Fruit fly (Drosophila melanogaster): ENCODE data around the gene CG6503.
A peak's percentile ranks its signal among the peaks of the same experiment; 100 is the strongest.

CG6503 gene

DNA sequence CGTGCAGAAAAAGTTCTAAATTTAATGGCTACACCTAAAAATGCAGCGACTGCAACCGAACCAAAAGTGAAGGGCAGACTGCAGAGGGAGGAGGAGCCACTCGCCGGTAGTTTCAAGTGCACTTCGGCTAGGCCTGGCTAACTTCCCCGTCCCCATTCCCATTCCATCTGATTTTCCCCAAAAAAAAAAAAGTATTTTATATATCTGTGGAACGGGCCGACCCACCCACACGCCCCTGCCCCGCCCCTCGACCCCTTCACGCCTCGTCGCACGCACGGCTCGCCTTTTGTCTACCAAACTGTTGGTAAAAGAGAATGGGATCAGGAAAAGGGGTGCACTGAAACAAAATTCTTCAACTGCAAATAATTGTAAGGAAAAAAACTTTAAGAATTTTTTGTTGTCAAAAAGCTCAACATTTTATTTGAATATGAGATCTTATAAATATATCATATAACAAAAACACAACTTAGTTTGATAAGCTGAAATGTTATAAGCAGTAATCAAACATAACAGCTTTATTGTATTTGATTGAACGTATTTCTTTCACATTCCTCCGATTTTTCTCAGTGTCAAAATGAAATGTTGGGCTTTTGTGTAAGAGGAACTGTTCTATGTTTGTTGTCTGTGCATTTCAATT lies 19.1 kb upstream of the CG6503 start (continued):
- no peak for TF ChIP-seq CG13894 (tag; optimal IDR thresholded peaks at IDR 0.05)
- TF ChIP-seq org-1 (GFP tag; optimal IDR thresholded peaks at IDR 0.05) = peak; percentile 46
- no peak for TF ChIP-seq CG3065 (GFP tag; optimal IDR thresholded peaks at IDR 0.05)
- no peak for TF ChIP-seq tna (GFP tag; IDR thresholded peaks at IDR 0.05; ENCODE audit: partially characterized antibody)
- no peak for TF ChIP-seq NFAT (GFP tag; IDR thresholded peaks at IDR 0.05)
- TF ChIP-seq Hand (GFP tag; optimal IDR thresholded peaks at IDR 0.05) = no peak
- peak in 1 of 2 experiments; percentile 54 for TF ChIP-seq Hr51 (GFP tag; optimal IDR thresholded peaks at IDR 0.05)
- TF ChIP-seq ftz-f1 (GFP tag; optimal IDR thresholded peaks at IDR 0.05) = no peak
- TF ChIP-seq Fer3 (tag; optimal IDR thresholded peaks at IDR 0.05) = peak; percentile 49
- TF ChIP-seq CG17912 (GFP tag; optimal IDR thresholded peaks at IDR 0.05) = no peak
- no peak for TF ChIP-seq crc (GFP tag; optimal IDR thresholded peaks at IDR 0.05)
- peak in 1 of 2 experiments; percentile 61 for TF ChIP-seq bsh (GFP tag; optimal IDR thresholded peaks at IDR 0.05)
- no peak for TF ChIP-seq dimm (GFP tag; IDR thresholded peaks at IDR 0.05)
- TF ChIP-seq Bteb2 (GFP tag; optimal IDR thresholded peaks at IDR 0.05) = no peak
- no peak for TF ChIP-seq gfzf (GFP tag; optimal IDR thresholded peaks at IDR 0.05)
- peak; percentile 68 for TF ChIP-seq dysf (GFP tag; IDR thresholded peaks at IDR 0.05)
- TF ChIP-seq Bdp1 (GFP tag; optimal IDR thresholded peaks at IDR 0.05) = no peak
- TF ChIP-seq ttk (GFP tag; IDR thresholded peaks at IDR 0.05) = 0 out of 2 replicates have a peak, but pooled peaks have one; percentile 36
- TF ChIP-seq NC2β (GFP tag; optimal IDR thresholded peaks at IDR 0.05) = no peak
- TF ChIP-seq tgo (GFP tag; IDR thresholded peaks at IDR 0.05) = peak; percentile 55
- peak; percentile 56 for TF ChIP-seq Ssrp (tag; optimal IDR thresholded peaks at IDR 0.05)
- no peak for TF ChIP-seq MESR4 (GFP tag; optimal IDR thresholded peaks at IDR 0.05)
- TF ChIP-seq stc (GFP tag; IDR thresholded peaks at IDR 0.05) = peak; percentile 56
- peak; percentile 41 for TF ChIP-seq CG6654 (GFP tag; optimal IDR thresholded peaks at IDR 0.05)
- TF ChIP-seq NfI (GFP tag; optimal IDR thresholded peaks at IDR 0.05) = peak; percentile 6
- no peak for TF ChIP-seq CG7745 (tag; optimal IDR thresholded peaks at IDR 0.05)
- TF ChIP-seq Hsf (GFP tag; optimal IDR thresholded peaks at IDR 0.05) = no peak
- peak; percentile 55 for TF ChIP-seq ATbp (GFP tag; optimal IDR thresholded peaks at IDR 0.05)
- TF ChIP-seq CG17829 (tag; optimal IDR thresholded peaks at IDR 0.05) = peak; percentile 69
- TF ChIP-seq cas (GFP tag; IDR thresholded peaks at IDR 0.05) = no peak
- peak; percentile 52; the same call in 1 of the 2 replicates for TF ChIP-seq ssp (GFP tag; IDR thresholded peaks at IDR 0.05)
- TF ChIP-seq CG4424 (GFP tag; optimal IDR thresholded peaks at IDR 0.05) = peak; percentile 72
- no peak for TF ChIP-seq bbx (GFP tag; IDR thresholded peaks at IDR 0.05; ENCODE audit: partially characterized antibody)
- TF ChIP-seq ems (GFP tag; optimal IDR thresholded peaks at IDR 0.05) = no peak
- no peak for TF ChIP-seq luna (GFP tag; optimal IDR thresholded peaks at IDR 0.05)
- TF ChIP-seq lbe (GFP tag; optimal IDR thresholded peaks at IDR 0.05) = no peak
- TF ChIP-seq CG2889 (GFP tag; IDR thresholded peaks at IDR 0.05) = no peak
- TF ChIP-seq aop (GFP tag; IDR thresholded peaks at IDR 0.05) = no peak
- TF ChIP-seq pita (GFP tag; optimal IDR thresholded peaks at IDR 0.05) = no peak
- no peak for TF ChIP-seq MBD-R2 (GFP tag; IDR thresholded peaks at IDR 0.05)
- TF ChIP-seq sna (GFP tag; IDR thresholded peaks at IDR 0.05; ENCODE audit: partially characterized antibody) = no peak
- TF ChIP-seq CrebB (tag; optimal IDR thresholded peaks at IDR 0.05) = no peak
- 0 out of 3 replicates have a peak, but pooled peaks have one; percentile 22 for TF ChIP-seq H15 (GFP tag; IDR thresholded peaks at IDR 0.05)
- TF ChIP-seq CG15479 (GFP tag; optimal IDR thresholded peaks at IDR 0.05) = no peak
- peak; percentile 32 for TF ChIP-seq CG5180 (GFP tag; optimal IDR thresholded peaks at IDR 0.05)
- no peak for TF ChIP-seq pb (GFP tag; optimal IDR thresholded peaks at IDR 0.05)
- TF ChIP-seq oc (tag; optimal IDR thresholded peaks at IDR 0.05) = no peak
- no peak for TF ChIP-seq CG6791 (GFP tag; IDR thresholded peaks at IDR 0.05; ENCODE audit: partially characterized antibody)
- TF ChIP-seq inv (GFP tag; IDR thresholded peaks at IDR 0.05; ENCODE audit: partially characterized antibody) = no peak
- TF ChIP-seq CG8089 (GFP tag; optimal IDR thresholded peaks at IDR 0.05) = no peak
